Fruit fly (Drosophila melanogaster) whole organism, embryonic: ENCODE data around the gene Syx5.
A peak's percentile ranks its signal among the peaks of the same experiment; 100 is the strongest.

Experiments
- Aef1 ChIP-seq: fragments of 200-800 bp; sonication (Bioruptor generic); IDR thresholded peaks from 3 replicates; pipeline ENCODE4 v1.3.6; 2022; ENCODE audit warnings: missing biosample characterization, missing genetic modification characterization
- Asciz ChIP-seq: fragments of 200-800 bp; sonication (Bioruptor generic); optimal IDR thresholded peaks from 2 replicates; lab custom pipeline; 2017; ENCODE audit warnings: missing biosample characterization, mild to moderate bottlenecking, missing genetic modification characterization, missing genetic modification reagents
- Atf3 ChIP-seq: fragments of 200-800 bp; sonication (Bioruptor generic); optimal IDR thresholded peaks from 3 replicates; lab custom pipeline; 2016; ENCODE audit warnings: missing biosample characterization, missing genetic modification characterization
- CG11696 ChIP-seq: fragments of 200-800 bp; sonication (Bioruptor generic); IDR thresholded peaks from 2 replicates; pipeline ENCODE4 v1.3.6; 2022; ENCODE audit warnings: missing biosample characterization, missing genetic modification characterization
- CG12744 ChIP-seq: fragments of 200-800 bp; sonication (Bioruptor generic); optimal IDR thresholded peaks from 2 replicates; lab custom pipeline; 2016; ENCODE audit warnings: missing biosample characterization, missing genetic modification characterization
- CG12769 ChIP-seq: fragments of 200-800 bp; sonication (Bioruptor generic); optimal IDR thresholded peaks from 2 replicates; lab custom pipeline; 2019; ENCODE audit warnings: missing biosample characterization, mild to moderate bottlenecking, missing genetic modification characterization, moderate library complexity
- CG14050 ChIP-seq: fragments of 200-800 bp; sonication (Bioruptor generic); IDR thresholded peaks from 3 replicates; pipeline ENCODE4 v1.3.6; 2022; ENCODE audit warnings: missing biosample characterization, missing genetic modification characterization
- CG15479 ChIP-seq: fragments of 200-800 bp; sonication (Bioruptor generic); optimal IDR thresholded peaks from 3 replicates; lab custom pipeline; 2019; ENCODE audit warnings: missing biosample characterization, mild to moderate bottlenecking, missing genetic modification characterization, moderate library complexity
- CG15601 ChIP-seq: fragments of 200-800 bp; sonication (Bioruptor generic); optimal IDR thresholded peaks from 3 replicates; lab custom pipeline; 2019; ENCODE audit warnings: missing biosample characterization, mild to moderate bottlenecking, missing genetic modification characterization, moderate library complexity
- CG17802 ChIP-seq: fragments of 200-800 bp; sonication (Bioruptor generic); optimal IDR thresholded peaks from 2 replicates; lab custom pipeline; 2018; ENCODE audit warnings: missing biosample characterization, mild to moderate bottlenecking, missing genetic modification characterization, moderate library complexity
- CG31441 ChIP-seq: fragments of 200-800 bp; sonication (Bioruptor generic); IDR thresholded peaks from 2 replicates; pipeline ENCODE4 v1.3.6; 2022; ENCODE audit warnings: missing biosample characterization, missing genetic modification characterization
- CG3163 ChIP-seq: fragments of 200-800 bp; sonication (Bioruptor generic); optimal IDR thresholded peaks from 3 replicates; lab custom pipeline; 2016; ENCODE audit warnings: missing biosample characterization, missing genetic modification characterization
- CG32772 ChIP-seq: fragments of 200-800 bp; sonication (Bioruptor generic); IDR thresholded peaks from 2 replicates; pipeline ENCODE4 v1.3.6; 2022; ENCODE audit warnings: missing biosample characterization, missing genetic modification characterization
- CG3726 ChIP-seq: fragments of 200-800 bp; sonication (Bioruptor generic); IDR thresholded peaks from 3 replicates; pipeline ENCODE4, ENCODE4 v1.3.6; 2022; ENCODE audit warnings: missing biosample characterization, missing genetic modification characterization
- CG3995 ChIP-seq: fragments of 200-800 bp; sonication (Bioruptor generic); optimal IDR thresholded peaks from 3 replicates; lab custom pipeline; 2016; ENCODE audit warnings: missing biosample characterization, missing genetic modification characterization
- CG6791 ChIP-seq: fragments of 200-800 bp; sonication (Bioruptor generic); IDR thresholded peaks from 3 replicates; pipeline ENCODE4 v1.3.6; 2022; ENCODE audit warnings: missing biosample characterization, missing genetic modification characterization; ENCODE audit not compliant: partially characterized antibody
- CG7372 ChIP-seq: fragments of 200-800 bp; sonication (Bioruptor generic); IDR thresholded peaks from 2 replicates; pipeline ENCODE4 v1.3.6; 2022; ENCODE audit warnings: missing biosample characterization, missing genetic modification characterization
- CG7786 ChIP-seq: fragments of 200-800 bp; sonication (Bioruptor generic); optimal IDR thresholded peaks from 2 replicates; lab custom pipeline; 2016; ENCODE audit warnings: missing biosample characterization, missing genetic modification characterization
- CG8281 ChIP-seq: fragments of 200-800 bp; sonication (Bioruptor generic); optimal IDR thresholded peaks from 2 replicates; lab custom pipeline; 2018; ENCODE audit warnings: missing biosample characterization, mild to moderate bottlenecking, missing genetic modification characterization, moderate library complexity
- CG9876 ChIP-seq: fragments of 200-800 bp; sonication (Bioruptor generic); optimal IDR thresholded peaks from 2 replicates; lab custom pipeline; 2016; ENCODE audit warnings: missing biosample characterization, missing genetic modification characterization
- CHES-1-like ChIP-seq: fragments of 200-800 bp; sonication (Bioruptor generic); optimal IDR thresholded peaks from 2 replicates; lab custom pipeline; 2016; ENCODE audit warnings: missing biosample characterization, missing genetic modification characterization
- Camta ChIP-seq: fragments of 200-800 bp; sonication (Bioruptor generic); optimal IDR thresholded peaks from 2 replicates; lab custom pipeline; 2016; ENCODE audit warnings: missing biosample characterization, missing genetic modification characterization
- Elba2 ChIP-seq: fragments of 200-800 bp; sonication (Bioruptor generic); optimal IDR thresholded peaks from 3 replicates; lab custom pipeline; 2016; ENCODE audit warnings: missing biosample characterization, missing genetic modification characterization
- Ets65A ChIP-seq: fragments of 200-800 bp; sonication (Bioruptor generic); peaks from one replicate; lab custom pipeline; 2016; ENCODE audit warnings: missing biosample characterization, missing genetic modification characterization
- Hr39 ChIP-seq: fragments of >200 bp; optimal IDR thresholded peaks from 2 replicates; lab custom pipeline; 2017
- Hr51 ChIP-seq, 2 experiments: fragments of 200-800 bp; sonication (Bioruptor generic); optimal IDR thresholded peaks; 2 replicates in 1 of 2; 3 replicates in 1 of 2; lab custom pipeline; 2016 to 2018; ENCODE audit warnings: missing biosample characterization in 2 of 2, missing genetic modification characterization in 2 of 2, mild to moderate bottlenecking in 1 of 2, moderate library complexity in 1 of 2
- Myb ChIP-seq: fragments of 200-800 bp; sonication (Bioruptor generic); optimal IDR thresholded peaks from 2 replicates; lab custom pipeline; 2016; ENCODE audit warnings: missing biosample characterization, missing genetic modification characterization
- Side ChIP-seq: fragments of 200-800 bp; sonication (Bioruptor generic); optimal IDR thresholded peaks from 2 replicates; lab custom pipeline; 2016; ENCODE audit warnings: missing biosample characterization, missing genetic modification characterization
- al ChIP-seq: fragments of 200-800 bp; sonication (Bioruptor generic); IDR thresholded peaks from 2 replicates; pipeline ENCODE4 v1.3.6; 2022; ENCODE audit warnings: missing biosample characterization, missing genetic modification characterization
- bsh ChIP-seq, 2 experiments: fragments of 200-800 bp; sonication (Bioruptor generic); optimal IDR thresholded peaks; 2 replicates each; lab custom pipeline; 2017 to 2018; ENCODE audit warnings: mild to moderate bottlenecking in 2 of 2, missing biosample characterization in 2 of 2, missing genetic modification characterization in 2 of 2, moderate library complexity in 1 of 2
- dati ChIP-seq: fragments of 200-800 bp; sonication (Bioruptor generic); IDR thresholded peaks from 2 replicates; pipeline ENCODE4 v1.3.6; 2022; ENCODE audit warnings: missing biosample characterization, missing genetic modification characterization
- disco-r ChIP-seq: fragments of 200-800 bp; sonication (Bioruptor generic); optimal IDR thresholded peaks from 2 replicates; lab custom pipeline; 2016; ENCODE audit warnings: missing biosample characterization, missing genetic modification characterization
- gfzf ChIP-seq: fragments of 200-800 bp; sonication (Bioruptor generic); optimal IDR thresholded peaks from 2 replicates; lab custom pipeline; 2016; ENCODE audit warnings: missing biosample characterization, mild to moderate bottlenecking, missing genetic modification characterization, moderate library complexity
- hb ChIP-seq: fragments of 200-800 bp; sonication (Bioruptor generic); IDR thresholded peaks from 3 replicates; pipeline ENCODE4 v1.3.6; 2022; ENCODE audit warnings: missing biosample characterization, missing genetic modification characterization; ENCODE audit not compliant: partially characterized antibody
- hbn ChIP-seq: fragments of 200-800 bp; sonication (Bioruptor generic); IDR thresholded peaks from 2 replicates; pipeline ENCODE4 v1.3.6; 2022; ENCODE audit warnings: missing biosample characterization, missing genetic modification characterization; ENCODE audit not compliant: partially characterized antibody
- jing ChIP-seq: fragments of 200-800 bp; sonication (Bioruptor generic); optimal IDR thresholded peaks from 2 replicates; lab custom pipeline; 2018; ENCODE audit warnings: missing biosample characterization, mild to moderate bottlenecking, missing genetic modification characterization
- jumu ChIP-seq: fragments of 200-800 bp; sonication (Bioruptor generic); optimal IDR thresholded peaks from 3 replicates; lab custom pipeline; 2016; ENCODE audit warnings: missing biosample characterization, missing genetic modification characterization
- mirr ChIP-seq: fragments of 200-800 bp; sonication (Bioruptor generic); optimal IDR thresholded peaks from 3 replicates; lab custom pipeline; 2018; ENCODE audit warnings: missing biosample characterization, mild to moderate bottlenecking, missing genetic modification characterization
- odd ChIP-seq: fragments of 200-800 bp; sonication (Bioruptor generic); optimal IDR thresholded peaks from 2 replicates; lab custom pipeline; 2017; ENCODE audit warnings: missing biosample characterization, mild to moderate bottlenecking, missing genetic modification characterization
- pb ChIP-seq: fragments of 200-800 bp; sonication (Bioruptor generic); optimal IDR thresholded peaks from 3 replicates; lab custom pipeline; 2016; ENCODE audit warnings: missing biosample characterization, missing genetic modification characterization
- peb ChIP-seq: fragments of 200-800 bp; sonication (Bioruptor generic); IDR thresholded peaks from 2 replicates; pipeline ENCODE4 v1.3.6; 2022; ENCODE audit warnings: missing biosample characterization, missing genetic modification characterization
- pho ChIP-seq: fragments of 200-800 bp; sonication (Bioruptor generic); optimal IDR thresholded peaks from 2 replicates; lab custom pipeline; 2016; ENCODE audit warnings: missing biosample characterization, missing genetic modification characterization
- pnt ChIP-seq: fragments of 200-800 bp; sonication (Bioruptor generic); optimal IDR thresholded peaks from 3 replicates; lab custom pipeline; 2016; ENCODE audit warnings: missing biosample characterization, missing genetic modification characterization
- pros ChIP-seq: fragments of 200-800 bp; sonication (Bioruptor generic); optimal IDR thresholded peaks from 3 replicates; lab custom pipeline; 2019; ENCODE audit warnings: missing biosample characterization, mild to moderate bottlenecking, missing genetic modification characterization, moderate library complexity
- pum ChIP-seq: fragments of 200-800 bp; sonication (Bioruptor generic); optimal IDR thresholded peaks from 2 replicates; lab custom pipeline; 2016; ENCODE audit warnings: missing biosample characterization, missing genetic modification characterization
- shn ChIP-seq: fragments of 200-800 bp; sonication (Bioruptor generic); optimal IDR thresholded peaks from 3 replicates; lab custom pipeline; 2016; ENCODE audit warnings: missing biosample characterization, missing genetic modification characterization
- sr ChIP-seq: fragments of 200-800 bp; sonication (Bioruptor generic); IDR thresholded peaks from 3 replicates; pipeline ENCODE4 v1.3.6; 2022; ENCODE audit warnings: missing biosample characterization, missing genetic modification characterization
- tna ChIP-seq: fragments of 200-800 bp; sonication (Bioruptor generic); IDR thresholded peaks from 2 replicates; pipeline ENCODE4 v1.3.6; 2022; ENCODE audit warnings: missing biosample characterization, missing genetic modification characterization; ENCODE audit not compliant: partially characterized antibody
- twi ChIP-seq: fragments of 200-800 bp; optimal IDR thresholded peaks from 2 replicates; lab custom pipeline; 2019; ENCODE audit warnings: missing biosample characterization, mild to moderate bottlenecking, missing genetic modification characterization, moderate library complexity
- zen ChIP-seq: fragments of 200-800 bp; sonication (Bioruptor generic); optimal IDR thresholded peaks from 3 replicates; lab custom pipeline; 2018; ENCODE audit warnings: missing biosample characterization, mild to moderate bottlenecking, missing genetic modification characterization, moderate library complexity

The Syx5 gene

dm6 chr2L:16325515-16326257 is 18.5 kb downstream of the Syx5 start, which contains the start of gene cact (continued):
- TF ChIP-seq CG11696 (GFP tag; lab: Robert Waterston, UW) (peak; percentile 73), twi (tag; lab: Kevin White, UChicago) (peak; percentile 89), CG7786 (GFP tag; lab: Kevin White, UChicago) (peak; percentile 95), Aef1 (GFP tag; lab: Robert Waterston, UW) (peak; percentile 95), disco-r (peak; percentile 92), hbn (GFP tag; lab: Robert Waterston, UW) (peak; percentile 61), bsh (GFP tag; optimal IDR thresholded peaks at IDR 0.05; lab: Kevin White, UChicago) (peak; percentile 41 to 94), mirr (GFP tag; lab: Kevin White, UChicago) (peak; percentile 43), CG6791 (GFP tag; lab: Robert Waterston, UW) (0 out of 3 replicates have a peak, but pooled peaks have one; percentile 12), pnt (GFP tag; lab: Kevin White, UChicago) (peak; percentile 93), Myb (GFP tag; lab: Kevin White, UChicago) (peak; percentile 82), pb (GFP tag; lab: Kevin White, UChicago) (peak; percentile 73), odd (GFP tag; lab: Kevin White, UChicago) (peak; percentile 72), pum (GFP tag; lab: Kevin White, UChicago) (peak; percentile 96), pros (GFP tag; lab: Kevin White, UChicago) (peak; percentile 8), CG3163 (GFP tag; lab: Kevin White, UChicago) (peak; percentile 80), CG31441 (GFP tag; lab: Robert Waterston, UW) (peak; percentile 87), Atf3 (GFP tag; lab: Kevin White, UChicago) (peak; percentile 91), CG9876 (peak; percentile 89), dati (no peak; the same call in 1 of the 2 replicates), CG8281 (tag; lab: Kevin White, UChicago) (peak; percentile 68), Hr39 (lab: Kevin White, UChicago) (no peak), jing (GFP tag; lab: Kevin White, UChicago) (peak; percentile 75), zen (tag; lab: Kevin White, UChicago) (peak; percentile 94), Ets65A (GFP tag; lab: Kevin White, UChicago) (peak; percentile 99), gfzf (peak; percentile 46), CG12744 (GFP tag; lab: Kevin White, UChicago) (peak; percentile 93), CG3726 (GFP tag; lab: Robert Waterston, UW) (peak; percentile 82; the same call in 1 of the 3 replicates), Side (GFP tag; lab: Kevin White, UChicago) (peak; percentile 95), CG3995 (GFP tag; lab: Kevin White, UChicago) (peak; percentile 56), jumu (GFP tag; lab: Kevin White, UChicago) (peak; percentile 94), CG15479 (GFP tag; lab: Kevin White, UChicago) (no peak), pho (GFP tag; lab: Kevin White, UChicago) (peak; percentile 94), sr (GFP tag; lab: Robert Waterston, UW) (peak; percentile 25; the same call in 1 of the 3 replicates), hb (no peak), peb (GFP tag; lab: Robert Waterston, UW) (peak; percentile 74), CG32772 (GFP tag; lab: Robert Waterston, UW) (peak; percentile 89), CG14050 (GFP tag; lab: Robert Waterston, UW) (peak; percentile 86), tna (GFP tag; lab: Robert Waterston, UW) (no peak), Elba2 (GFP tag; lab: Kevin White, UChicago) (peak; percentile 54), CHES-1-like (GFP tag; lab: Kevin White, UChicago) (peak; percentile 96), CG15601 (tag; lab: Kevin White, UChicago) (peak; percentile 90), Camta (GFP tag; lab: Kevin White, UChicago) (peak; percentile 87), CG12769 (peak; percentile 40), CG7372 (GFP tag; lab: Robert Waterston, UW) (peak; percentile 84), al (GFP tag; lab: Robert Waterston, UW) (peak; percentile 85), shn (GFP tag; lab: Kevin White, UChicago) (peak; percentile 91), CG17802 (tag; lab: Kevin White, UChicago) (peak; percentile 100), Asciz (GFP tag; lab: Kevin White, UChicago) (peak; percentile 84), Hr51 (GFP tag; optimal IDR thresholded peaks at IDR 0.05; lab: Kevin White, UChicago) (peak; percentile 92 to 93)
